Fruit fly (Drosophila melanogaster): ENCODE measurements around the gene hwt.

DNA sequence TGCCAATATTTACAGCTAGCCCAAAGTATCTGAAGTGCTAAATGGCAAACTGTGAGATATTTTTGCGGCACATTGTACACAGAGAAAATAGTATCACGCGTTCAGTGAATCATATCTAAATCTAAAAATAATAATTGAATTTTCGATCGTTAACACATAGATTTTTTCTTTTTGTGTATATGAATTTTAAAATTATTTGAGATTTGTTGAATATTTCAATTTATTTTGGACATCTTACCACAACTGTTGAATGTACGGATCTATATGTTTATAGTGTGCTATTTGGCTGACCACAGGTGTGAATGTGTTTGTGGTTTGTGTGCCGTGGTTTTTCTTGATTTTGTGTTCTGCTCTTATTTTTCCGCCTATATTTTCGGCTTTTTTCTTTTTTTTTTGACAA, 98.5 kb downstream of the hwt start:
- TF ChIP-seq psq (optimal IDR thresholded peaks at IDR 0.05), result no peak
- no peak for TF ChIP-seq CG8478 (optimal IDR thresholded peaks at IDR 0.05)
- no peak for TF ChIP-seq usp (GFP tag; optimal IDR thresholded peaks at IDR 0.05)
- TF ChIP-seq Dll (optimal IDR thresholded peaks at IDR 0.05), result no peak
- no peak for TF ChIP-seq pan (optimal IDR thresholded peaks at IDR 0.05)
- TF ChIP-seq EcR (GFP tag; optimal IDR thresholded peaks at IDR 0.05), result no peak

All from whole organism.